Worm (Caenorhabditis elegans) whole organism, mixed stage, embryonic: ENCODE results near the gene C16C4.17.

ENCODE experiments used
- M03D4.4 ChIP-seq: sonication (generic microtip); optimal IDR thresholded peaks from 2 replicates; lab custom pipeline; 2017; ENCODE audit warnings: mild to moderate bottlenecking, missing genetic modification characterization, missing compliant biosample characterization
- blmp-1 ChIP-seq: fragments of 150-350 bp; optimal IDR thresholded peaks from 2 replicates; lab custom pipeline; 2014; ENCODE audit warnings: missing biosample characterization, missing genetic modification characterization
- lsy-2 ChIP-seq: fragments of 150-350 bp; optimal IDR thresholded peaks from 2 replicates; lab custom pipeline; 2014; ENCODE audit warnings: missing biosample characterization, missing genetic modification characterization
- snpc-4 ChIP-seq: fragments of 150-350 bp; optimal IDR thresholded peaks from 2 replicates; lab custom pipeline; 2014; ENCODE audit warnings: missing biosample characterization, missing genetic modification characterization
- unc-62 ChIP-seq: fragments of 150-350 bp; optimal IDR thresholded peaks from 2 replicates; lab custom pipeline; 2014; ENCODE audit warnings: missing biosample characterization, missing genetic modification reagents, missing genetic modification characterization
- ztf-11 ChIP-seq: fragments of 150-350 bp; optimal IDR thresholded peaks from 2 replicates; lab custom pipeline; 2014; ENCODE audit warnings: missing biosample characterization, missing genetic modification characterization

DNA sequence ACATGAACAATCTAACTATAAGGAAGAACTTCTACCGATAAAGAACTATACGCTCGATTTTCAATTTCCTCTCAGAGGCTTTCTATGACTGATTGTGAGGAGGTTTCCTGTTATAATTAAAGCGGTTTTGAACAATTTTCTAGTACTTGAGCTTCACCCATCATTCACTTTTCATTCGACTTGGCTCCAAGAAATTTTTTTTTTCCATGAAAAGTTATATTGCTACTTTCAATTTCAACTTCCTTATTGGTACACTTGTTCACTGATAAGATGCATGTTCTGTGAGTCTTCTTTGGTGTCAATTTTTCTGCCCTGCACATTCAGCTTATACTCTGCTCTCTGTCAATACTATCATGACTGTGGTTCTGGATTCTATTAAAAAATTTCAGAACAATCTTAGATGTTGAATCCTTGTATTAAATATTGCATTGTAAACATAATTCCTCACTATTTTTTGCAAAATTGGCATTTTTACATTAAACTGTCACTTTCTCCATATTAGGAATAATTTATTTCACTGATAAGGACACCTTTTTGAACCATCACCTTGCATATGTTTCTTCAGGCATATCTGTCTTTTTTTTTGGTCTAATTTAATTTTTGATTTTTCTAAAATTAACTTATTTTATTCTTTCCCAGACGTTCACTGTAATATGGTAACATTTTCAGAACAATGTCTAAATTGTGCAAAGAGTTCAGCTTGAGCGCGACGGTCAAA, 6.7 kb downstream of the C16C4.17 start, which contains the start of gene math-10:
- TF ChIP-seq unc-62 (GFP tag; lab: Kevin White, UChicago): no peak
- no peak for TF ChIP-seq lsy-2
- TF ChIP-seq ztf-11: no peak
- no peak for TF ChIP-seq M03D4.4 (tag; lab: Kevin White, UChicago)
- TF ChIP-seq blmp-1 (tag; lab: Kevin White, UChicago): no peak
- no peak for TF ChIP-seq snpc-4
